Worm (Caenorhabditis elegans) whole organism, late embryonic: Measurements from ENCODE around the gene wnk-1.
A peak's percentile ranks its signal among the peaks of the same experiment; 100 is the strongest.

Source experiments
- C38D4.7 ChIP-seq: fragments of 200-800 bp; sonication (Bioruptor generic); optimal IDR thresholded peaks from 2 replicates; lab custom pipeline; 2018; ENCODE audit warnings: mild to moderate bottlenecking, missing genetic modification characterization, moderate library complexity, missing compliant biosample characterization
- K02D7.2 ChIP-seq: sonication (generic microtip); optimal IDR thresholded peaks from 2 replicates; lab custom pipeline; 2017; ENCODE audit warnings: mild to moderate bottlenecking, missing genetic modification characterization, missing compliant biosample characterization
- T23F11.4 ChIP-seq: fragments of 200-800 bp; sonication (Bioruptor generic); optimal IDR thresholded peaks from 2 replicates; lab custom pipeline; 2018; ENCODE audit warnings: mild to moderate bottlenecking, missing genetic modification characterization, missing compliant biosample characterization
- Y22D7AL.16 ChIP-seq: sonication (generic microtip); optimal IDR thresholded peaks from 2 replicates; lab custom pipeline; 2016; ENCODE audit warnings: missing genetic modification characterization, missing compliant biosample characterization
- ama-1 ChIP-seq: fragments of 150-350 bp; optimal IDR thresholded peaks from 2 replicates; lab custom pipeline; 2014
- ceh-24 ChIP-seq: sonication (generic microtip); optimal IDR thresholded peaks from 2 replicates; lab custom pipeline; 2016; ENCODE audit warnings: mild to moderate bottlenecking, missing genetic modification characterization, missing compliant biosample characterization
- ceh-31 ChIP-seq: sonication (generic microtip); optimal IDR thresholded peaks from 2 replicates; lab custom pipeline; 2016; ENCODE audit warnings: missing genetic modification characterization, missing compliant biosample characterization
- che-1 ChIP-seq: sonication (generic microtip); optimal IDR thresholded peaks from 2 replicates; lab custom pipeline; 2016; ENCODE audit warnings: mild to moderate bottlenecking, missing genetic modification characterization, missing compliant biosample characterization
- elt-4 ChIP-seq: sonication (generic microtip); optimal IDR thresholded peaks from 2 replicates; lab custom pipeline; 2016; ENCODE audit warnings: missing genetic modification characterization, missing compliant biosample characterization
- fax-1 ChIP-seq: sonication (generic microtip); optimal IDR thresholded peaks from 2 replicates; lab custom pipeline; 2016; ENCODE audit warnings: missing genotype, missing genetic modification characterization, missing compliant biosample characterization
- gmeb-2 ChIP-seq: sonication (generic microtip); optimal IDR thresholded peaks from 2 replicates; lab custom pipeline; 2016; ENCODE audit warnings: missing genetic modification characterization, inconsistent platforms, missing compliant biosample characterization
- hlh-15 ChIP-seq: sonication (generic microtip); optimal IDR thresholded peaks from 2 replicates; lab custom pipeline; 2016; ENCODE audit warnings: missing genetic modification characterization, missing compliant biosample characterization
- hlh-6 ChIP-seq: sonication (generic microtip); optimal IDR thresholded peaks from 2 replicates; lab custom pipeline; 2016; ENCODE audit warnings: missing genotype, missing genetic modification characterization, missing compliant biosample characterization
- hlh-8 ChIP-seq: sonication (generic microtip); optimal IDR thresholded peaks from 2 replicates; lab custom pipeline; 2016; ENCODE audit warnings: missing genotype, missing genetic modification characterization, missing compliant biosample characterization
- mec-3 ChIP-seq: sonication (generic microtip); optimal IDR thresholded peaks from 2 replicates; lab custom pipeline; 2016; ENCODE audit warnings: borderline replicate concordance, missing genetic modification characterization, missing compliant biosample characterization
- npax-4 ChIP-seq: sonication (generic microtip); optimal IDR thresholded peaks from 2 replicates; lab custom pipeline; 2016; ENCODE audit warnings: missing genetic modification characterization, missing compliant biosample characterization
- ref-2 ChIP-seq: sonication (generic microtip); optimal IDR thresholded peaks from 2 replicates; lab custom pipeline; 2016; ENCODE audit warnings: missing genetic modification characterization, missing compliant biosample characterization
- tbx-7 ChIP-seq: sonication (generic microtip); optimal IDR thresholded peaks from 2 replicates; lab custom pipeline; 2016; ENCODE audit warnings: missing genotype, missing genetic modification characterization, missing compliant biosample characterization
- ttx-3 ChIP-seq: sonication (generic microtip); optimal IDR thresholded peaks from 2 replicates; lab custom pipeline; 2016; ENCODE audit warnings: missing genetic modification reagents, missing genetic modification characterization, missing compliant biosample characterization
- unc-3 ChIP-seq, 2 experiments: fragments of 200-800 bp in 1 of 2; sonication (Bioruptor generic) in 1 of 2; sonication (generic microtip) in 1 of 2; conservative IDR thresholded peaks in 1 of 2; optimal IDR thresholded peaks in 1 of 2; 2 replicates each; pipeline versions ENCODE4 v1.3.6 to Lab custom; 2016 to 2022; ENCODE audit warnings: missing compliant biosample characterization in 2 of 2, missing genetic modification characterization in 2 of 2, missing genetic modification reagents in 1 of 2
- unc-42 ChIP-seq: sonication (generic microtip); optimal IDR thresholded peaks from 2 replicates; lab custom pipeline; 2016; ENCODE audit warnings: missing genotype, missing genetic modification characterization, missing compliant biosample characterization
- unc-55 ChIP-seq: sonication (generic microtip); optimal IDR thresholded peaks from 2 replicates; lab custom pipeline; 2017; ENCODE audit warnings: missing biosample characterization, missing genetic modification reagents, missing genetic modification characterization
- unc-86 ChIP-seq: sonication (generic microtip); optimal IDR thresholded peaks from 2 replicates; lab custom pipeline; 2016; ENCODE audit warnings: missing genetic modification characterization, missing compliant biosample characterization
- ztf-16 ChIP-seq: sonication (generic microtip); optimal IDR thresholded peaks from 2 replicates; lab custom pipeline; 2017; ENCODE audit warnings: missing genetic modification characterization, missing compliant biosample characterization

wnk-1 gene

DNA sequence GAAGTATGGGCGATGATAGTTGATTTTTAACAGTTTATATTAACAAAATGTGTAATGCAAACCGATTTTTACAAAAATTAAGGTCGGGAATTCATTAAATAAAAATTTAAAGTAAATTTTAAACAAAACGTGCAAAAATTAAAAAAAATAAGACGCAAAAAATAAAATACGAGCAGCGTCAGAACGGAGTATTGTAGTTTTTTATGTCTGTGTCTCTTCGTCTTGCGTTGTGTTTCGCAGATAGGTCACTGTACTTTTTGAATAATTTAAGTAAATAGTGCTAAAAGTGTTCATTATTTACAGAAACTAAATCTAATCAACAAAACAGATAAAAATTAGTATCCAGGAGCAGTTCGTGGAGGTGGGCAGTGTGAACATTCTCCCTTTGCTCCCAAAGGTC, 60.4 kb downstream of the wnk-1 start:
- TF ChIP-seq C38D4.7 (no peak), K02D7.2 (tag; lab: Kevin White, UChicago) (no peak), ztf-16 (tag; lab: Kevin White, UChicago) (no peak), che-1 (tag; lab: Kevin White, UChicago) (no peak), hlh-6 (tag; lab: Kevin White, UChicago) (no peak), ama-1 (lab: Kevin White, UChicago) (no peak), unc-55 (GFP tag; lab: Kevin White, UChicago) (no peak)

DNA sequence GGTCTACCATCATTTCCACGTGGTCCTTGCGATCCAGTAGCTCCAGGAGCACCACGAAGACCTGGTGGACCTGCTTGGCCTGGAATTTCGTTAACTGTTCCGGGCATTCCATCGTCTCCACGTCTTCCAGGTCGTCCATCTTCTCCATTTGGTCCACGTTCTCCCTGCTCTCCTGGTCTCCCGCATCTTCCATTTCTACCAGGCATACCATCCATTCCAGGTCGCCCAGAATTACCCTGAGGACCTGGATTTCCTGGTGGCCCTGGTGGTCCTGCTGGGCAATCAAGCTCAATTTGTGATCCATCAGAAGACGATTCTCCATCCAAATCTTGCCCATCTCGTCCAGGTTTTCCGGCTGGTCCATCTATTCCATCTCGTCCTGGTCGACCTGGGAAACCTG, 60.9 kb downstream of the wnk-1 start:
- TF ChIP-seq hlh-8 (no peak), mec-3 (tag; lab: Kevin White, UChicago) (peak; percentile 27), T23F11.4 (GFP tag; lab: Kevin White, UChicago) (no peak), tbx-7 (tag; lab: Kevin White, UChicago) (no peak), elt-4 (peak; percentile 86), ttx-3 (no peak), ceh-31 (no peak)
- TF ChIP-seq, all 69 proteins: peak for 2

DNA sequence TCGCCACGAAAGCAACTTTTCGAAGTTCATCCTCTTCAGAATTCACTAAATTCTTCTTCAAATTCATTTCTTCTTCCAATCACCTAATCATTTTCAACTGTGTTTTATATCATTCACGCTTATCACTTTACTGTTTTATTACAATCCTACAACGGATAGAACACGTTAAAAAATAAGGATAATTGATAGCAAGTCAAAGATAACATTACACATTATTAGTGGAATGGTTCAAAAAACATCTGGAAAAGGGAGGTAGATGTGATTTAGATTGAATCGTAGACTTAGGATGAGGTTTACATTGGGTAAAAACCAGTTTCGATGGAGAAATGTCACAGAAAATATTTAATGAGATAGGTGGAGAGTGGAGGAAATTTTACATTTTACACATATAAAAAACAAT, 61.8 kb downstream of the wnk-1 start, which contains the start of gene col-120:
Gene col-120, minus strand, starts transcription at position 101 of the 400 bp plus-strand sequence.
- no peak for TF ChIP-seq ref-2 (tag; lab: Kevin White, UChicago)
- no peak for TF ChIP-seq hlh-15 (tag; lab: Kevin White, UChicago)
- no peak for TF ChIP-seq fax-1 (tag; lab: Kevin White, UChicago)
- TF ChIP-seq unc-86 (tag; lab: Kevin White, UChicago) = no peak
- no peak for TF ChIP-seq ceh-24 (tag; lab: Kevin White, UChicago)
- no peak for TF ChIP-seq unc-42 (tag; lab: Kevin White, UChicago)
- no peak for TF ChIP-seq npax-4 (tag; lab: Kevin White, UChicago)
- TF ChIP-seq unc-3 (GFP tag; conservative IDR thresholded peaks at IDR 0.05; lab: Robert Waterston, UW) = no peak
- TF ChIP-seq unc-3 (tag; optimal IDR thresholded peaks at IDR 0.05; lab: Kevin White, UChicago) = no peak
- TF ChIP-seq Y22D7AL.16 (tag; lab: Kevin White, UChicago) = no peak
- TF ChIP-seq gmeb-2 (tag; lab: Kevin White, UChicago) = no peak
- no peak for TF ChIP-seq hlh-6 (tag; lab: Kevin White, UChicago)
- TF ChIP-seq, all 69 proteins: peak for 0
